Worm (Caenorhabditis elegans) whole organism, L1 larva: ENCODE data around the gene Y57G11B.5.

Experiments
- alr-1 ChIP-seq: fragments of 200-800 bp; sonication (Bioruptor generic); optimal IDR thresholded peaks from 2 replicates; lab custom pipeline; 2018; ENCODE audit warnings: borderline replicate concordance, mild to moderate bottlenecking, missing genetic modification characterization, missing compliant biosample characterization
- ceh-88 ChIP-seq: fragments of 200-800 bp; sonication (Bioruptor generic); IDR thresholded peaks from 2 replicates; pipeline ENCODE4 v1.3.6; 2022; ENCODE audit warnings: missing genetic modification characterization, missing compliant biosample characterization
- ceh-90 ChIP-seq: sonication (generic microtip); optimal IDR thresholded peaks from 2 replicates; lab custom pipeline; 2016; ENCODE audit warnings: missing genetic modification characterization, missing compliant biosample characterization
- ets-5 ChIP-seq: fragments of 200-800 bp; sonication (Bioruptor generic); IDR thresholded peaks from 2 replicates; pipeline ENCODE4 v1.3.6; 2022; ENCODE audit warnings: missing genetic modification characterization, missing compliant biosample characterization
- hpl-2 ChIP-seq: fragments of 150-350 bp; optimal IDR thresholded peaks from 2 replicates; lab custom pipeline; 2014; ENCODE audit warnings: missing biosample characterization, missing genetic modification reagents, missing genetic modification characterization
- lin-15B ChIP-seq: fragments of 150-350 bp; sonication (generic microtip); optimal IDR thresholded peaks from 3 replicates; lab custom pipeline; 2014; ENCODE audit warnings: missing biosample characterization, missing genetic modification characterization
- lsy-2 ChIP-seq, 2 experiments: fragments of 150-350 bp; optimal IDR thresholded peaks; 2 replicates each; lab custom pipeline; 2014; ENCODE audit warnings: missing biosample characterization in 2 of 2, missing genetic modification characterization in 2 of 2
- mab-9 ChIP-seq: fragments of 200-800 bp; sonication (Bioruptor generic); IDR thresholded peaks from 2 replicates; pipeline ENCODE4 v1.3.6; 2022; ENCODE audit warnings: missing genetic modification reagents, missing genetic modification characterization, missing compliant biosample characterization
- nhr-76 ChIP-seq: sonication (generic microtip); optimal IDR thresholded peaks from 2 replicates; lab custom pipeline; 2017; ENCODE audit warnings: missing biosample characterization, missing genetic modification characterization
- nhr-84 ChIP-seq: sonication (generic microtip); optimal IDR thresholded peaks from 2 replicates; lab custom pipeline; 2017; ENCODE audit warnings: missing biosample characterization, missing genetic modification characterization
- nhr-90 ChIP-seq: sonication (generic microtip); optimal IDR thresholded peaks from 2 replicates; lab custom pipeline; 2016; ENCODE audit warnings: mild to moderate bottlenecking, missing genetic modification characterization, missing compliant biosample characterization; ENCODE audit not compliant: poor library complexity
- pag-3 ChIP-seq: sonication (generic microtip); optimal IDR thresholded peaks from 2 replicates; lab custom pipeline; 2017; ENCODE audit warnings: missing genetic modification characterization, mild to moderate bottlenecking, missing compliant biosample characterization, antibody characterized with exemption, borderline replicate concordance; ENCODE audit not compliant: insufficient read depth
- zag-1 ChIP-seq: fragments of 150-350 bp; optimal IDR thresholded peaks from 2 replicates; lab custom pipeline; 2014; ENCODE audit warnings: missing biosample characterization, missing genetic modification characterization

DNA sequence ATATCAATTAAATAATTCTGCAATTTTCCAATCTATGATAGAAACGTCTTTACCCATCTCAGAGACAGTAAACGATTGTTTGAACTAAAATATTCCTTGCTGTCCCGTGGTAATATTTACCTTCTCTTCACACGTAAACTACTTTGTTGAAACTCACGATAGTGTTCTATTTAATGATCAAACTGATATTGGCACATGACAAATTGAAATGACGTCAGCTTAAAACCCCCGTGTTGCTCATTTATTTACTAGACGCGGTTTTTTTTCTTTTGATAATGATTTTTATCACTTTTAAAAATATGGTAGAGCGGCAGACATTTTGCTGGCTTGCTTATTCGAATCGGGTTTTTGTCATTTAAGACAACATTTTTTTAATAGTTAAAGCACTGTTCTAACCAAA is 12.9 kb upstream of the Y57G11B.5 start:
- TF ChIP-seq hpl-2 (GFP tag; lab: Kevin White, UChicago) (no peak), alr-1 (tag; lab: Kevin White, UChicago) (no peak), ets-5 (GFP tag; lab: Robert Waterston, UW) (no peak), pag-3 (tag; lab: Kevin White, UChicago) (no peak), lsy-2 (tag; optimal IDR thresholded peaks at IDR 0.05; lab: Kevin White, UChicago) (no peak), lin-15B (tag; lab: Kevin White, UChicago) (no peak), nhr-90 (tag; lab: Kevin White, UChicago) (no peak), zag-1 (tag; lab: Kevin White, UChicago) (no peak), ceh-88 (GFP tag; lab: Robert Waterston, UW) (no peak), ceh-90 (tag; lab: Kevin White, UChicago) (no peak), nhr-84 (tag; lab: Kevin White, UChicago) (no peak), mab-9 (GFP tag; lab: Robert Waterston, UW) (no peak), nhr-76 (tag; lab: Kevin White, UChicago) (no peak)
